Fruit fly (Drosophila melanogaster) whole organism, embryonic: ENCODE data around the gene c12.2.

ENCODE experiments used
- ATbp ChIP-seq: fragments of 200-800 bp; sonication (Bioruptor generic); optimal IDR thresholded peaks from 2 replicates; lab custom pipeline; 2017; ENCODE audit warnings: missing biosample characterization, mild to moderate bottlenecking, missing genetic modification characterization, missing genetic modification reagents
- BEAF-32 ChIP-seq: fragments of 200-800 bp; sonication (Bioruptor generic); optimal IDR thresholded peaks from 3 replicates; lab custom pipeline; 2017; ENCODE audit warnings: missing biosample characterization, missing genetic modification characterization, mild to moderate bottlenecking, moderate library complexity, missing genetic modification reagents
- Bdp1 ChIP-seq: fragments of 200-800 bp; sonication (Bioruptor generic); optimal IDR thresholded peaks from 3 replicates; lab custom pipeline; 2016; ENCODE audit warnings: missing biosample characterization, missing genetic modification characterization
- CG10565 ChIP-seq: fragments of 200-800 bp; sonication (Bioruptor generic); optimal IDR thresholded peaks from 3 replicates; lab custom pipeline; 2016; ENCODE audit warnings: missing biosample characterization, mild to moderate bottlenecking, missing genetic modification characterization
- CG10959 ChIP-seq: fragments of 200-800 bp; sonication (Bioruptor generic); IDR thresholded peaks from 2 replicates; pipeline ENCODE4 v1.3.6; 2022; ENCODE audit warnings: missing biosample characterization, missing genetic modification characterization
- CG11560 ChIP-seq: fragments of 200-800 bp; sonication (Bioruptor generic); IDR thresholded peaks from 3 replicates; pipeline ENCODE4 v1.3.6; 2022; ENCODE audit warnings: missing biosample characterization, missing genetic modification characterization
- CG12659 ChIP-seq: fragments of 200-800 bp; sonication (Bioruptor generic); optimal IDR thresholded peaks from 3 replicates; lab custom pipeline; 2017; ENCODE audit warnings: mild to moderate bottlenecking, missing biosample characterization, missing genetic modification reagents, missing genetic modification characterization
- CG15011 ChIP-seq: fragments of 200-800 bp; sonication (Bioruptor generic); optimal IDR thresholded peaks from 3 replicates; lab custom pipeline; 2018; ENCODE audit warnings: missing biosample characterization, mild to moderate bottlenecking, missing genetic modification characterization
- CG16815 ChIP-seq: fragments of 200-800 bp; sonication (Bioruptor generic); optimal IDR thresholded peaks from 3 replicates; lab custom pipeline; 2017; ENCODE audit warnings: missing biosample characterization, mild to moderate bottlenecking, missing genetic modification characterization
- CG17612 ChIP-seq: fragments of 200-800 bp; sonication (Bioruptor generic); IDR thresholded peaks from 2 replicates; pipeline ENCODE4 v1.3.6; 2022; ENCODE audit warnings: missing biosample characterization, missing genetic modification characterization
- CG2120 ChIP-seq: fragments of 200-800 bp; sonication (Bioruptor generic); optimal IDR thresholded peaks from 3 replicates; lab custom pipeline; 2016; ENCODE audit warnings: missing biosample characterization, missing genetic modification characterization
- CG3065 ChIP-seq: fragments of 200-800 bp; sonication (Bioruptor generic); optimal IDR thresholded peaks from 2 replicates; lab custom pipeline; 2016; ENCODE audit warnings: missing biosample characterization, missing genetic modification characterization
- CG3407 ChIP-seq: fragments of 200-800 bp; sonication (Bioruptor generic); optimal IDR thresholded peaks from 2 replicates; lab custom pipeline; 2018; ENCODE audit warnings: missing biosample characterization, mild to moderate bottlenecking, missing genetic modification characterization
- CG5245 ChIP-seq: fragments of 200-800 bp; sonication (Bioruptor generic); optimal IDR thresholded peaks from 3 replicates; lab custom pipeline; 2016; ENCODE audit warnings: missing biosample characterization, missing genetic modification characterization
- CG6791 ChIP-seq: fragments of 200-800 bp; sonication (Bioruptor generic); IDR thresholded peaks from 3 replicates; pipeline ENCODE4 v1.3.6; 2022; ENCODE audit warnings: missing biosample characterization, missing genetic modification characterization; ENCODE audit not compliant: partially characterized antibody
- CG7357 ChIP-seq: fragments of 200-800 bp; sonication (Bioruptor generic); IDR thresholded peaks from 3 replicates; pipeline ENCODE4 v1.3.6; 2022; ENCODE audit warnings: missing biosample characterization, missing genetic modification characterization
- CG7839 ChIP-seq: fragments of 200-800 bp; sonication (Bioruptor generic); optimal IDR thresholded peaks from 3 replicates; lab custom pipeline; 2018; ENCODE audit warnings: missing biosample characterization, mild to moderate bottlenecking, missing genetic modification characterization, moderate library complexity
- CG8359 ChIP-seq: fragments of 200-800 bp; sonication (Bioruptor generic); optimal IDR thresholded peaks from 2 replicates; lab custom pipeline; 2017; ENCODE audit warnings: missing biosample characterization, mild to moderate bottlenecking, missing genetic modification characterization, borderline replicate concordance
- CG8944 ChIP-seq: fragments of 200-800 bp; sonication (Bioruptor generic); optimal IDR thresholded peaks from 3 replicates; lab custom pipeline; 2016; ENCODE audit warnings: missing biosample characterization, missing genetic modification characterization
- CG9215 ChIP-seq: fragments of 200-800 bp; sonication (Bioruptor generic); IDR thresholded peaks from 2 replicates; pipeline ENCODE4 v1.3.6; 2022; ENCODE audit warnings: missing biosample characterization, missing genetic modification characterization
- CG9797 ChIP-seq: fragments of 200-800 bp; sonication (Bioruptor generic); optimal IDR thresholded peaks from 3 replicates; lab custom pipeline; 2018; ENCODE audit warnings: missing biosample characterization, mild to moderate bottlenecking, missing genetic modification characterization
- D ChIP-seq, 2 experiments: fragments of 200-800 bp in 1 of 2; fragments of >200 bp in 1 of 2; sonication (Bioruptor generic) in 1 of 2; optimal IDR thresholded peaks; 2 replicates in 1 of 2; 3 replicates in 1 of 2; lab custom pipeline; 2017; ENCODE audit warnings: mild to moderate bottlenecking in 1 of 2, missing biosample characterization in 1 of 2, missing genetic modification characterization in 1 of 2, missing genetic modification reagents in 1 of 2
- Deaf1 ChIP-seq: fragments of 200-800 bp; optimal IDR thresholded peaks from 3 replicates; lab custom pipeline; 2019; ENCODE audit warnings: missing biosample characterization, mild to moderate bottlenecking, missing genetic modification characterization, moderate library complexity
- Hand ChIP-seq: fragments of 200-800 bp; sonication (Bioruptor generic); optimal IDR thresholded peaks from 2 replicates; lab custom pipeline; 2017; ENCODE audit warnings: mild to moderate bottlenecking, missing biosample characterization, missing genetic modification reagents, missing genetic modification characterization
- Hey ChIP-seq: fragments of 200-800 bp; sonication (Bioruptor generic); optimal IDR thresholded peaks from 3 replicates; lab custom pipeline; 2018; ENCODE audit warnings: missing biosample characterization, mild to moderate bottlenecking, missing genetic modification characterization
- HmgD ChIP-seq: fragments of 200-800 bp; sonication (Bioruptor generic); optimal IDR thresholded peaks from 3 replicates; lab custom pipeline; 2016; ENCODE audit warnings: missing biosample characterization, missing genetic modification characterization
- Hr39 ChIP-seq: fragments of >200 bp; optimal IDR thresholded peaks from 2 replicates; lab custom pipeline; 2017
- Scr ChIP-seq: fragments of 200-800 bp; sonication (Bioruptor generic); IDR thresholded peaks from 2 replicates; pipeline ENCODE4 v1.3.6; 2022; ENCODE audit warnings: missing biosample characterization, missing genetic modification characterization; ENCODE audit not compliant: partially characterized antibody
- Stat92E ChIP-seq, 3 experiments: fragments of >200 bp in 2 of 3; fragments of 200-800 bp in 1 of 3; sonication (Bioruptor generic) in 1 of 3; optimal IDR thresholded peaks; 2 replicates each; lab custom pipeline; 2017 to 2019; ENCODE audit warnings: missing biosample characterization in 3 of 3, missing genetic modification characterization in 3 of 3, mild to moderate bottlenecking in 1 of 3, moderate library complexity in 1 of 3
- Taf1 ChIP-seq: fragments of 200-800 bp; sonication (Bioruptor generic); IDR thresholded peaks from 2 replicates; pipeline ENCODE4 v1.3.6; 2022; ENCODE audit warnings: missing biosample characterization, missing genetic modification characterization
- Trl ChIP-seq, 3 experiments: fragments of >200 bp in 2 of 3; fragments of 200-800 bp in 1 of 3; sonication (Bioruptor generic) in 1 of 3; optimal IDR thresholded peaks; 2 replicates in 1 of 3; 3 replicates in 2 of 3; lab custom pipeline; 2016 to 2017; ENCODE audit warnings: missing biosample characterization in 1 of 3, missing genetic modification characterization in 1 of 3
- al ChIP-seq: fragments of 200-800 bp; sonication (Bioruptor generic); IDR thresholded peaks from 2 replicates; pipeline ENCODE4 v1.3.6; 2022; ENCODE audit warnings: missing biosample characterization, missing genetic modification characterization
- ato ChIP-seq: fragments of 200-800 bp; sonication (Bioruptor generic); IDR thresholded peaks from 2 replicates; pipeline ENCODE4 v1.3.6; 2022; ENCODE audit warnings: missing biosample characterization, missing genetic modification characterization; ENCODE audit not compliant: partially characterized antibody
- caup ChIP-seq: fragments of 200-800 bp; sonication (Bioruptor generic); optimal IDR thresholded peaks from 3 replicates; lab custom pipeline; 2017; ENCODE audit warnings: missing biosample characterization, mild to moderate bottlenecking, missing genetic modification characterization, moderate library complexity; ENCODE audit not compliant: severe bottlenecking
- cg ChIP-seq: fragments of 200-800 bp; sonication (Bioruptor generic); optimal IDR thresholded peaks from 3 replicates; lab custom pipeline; 2019; ENCODE audit warnings: missing biosample characterization, mild to moderate bottlenecking, missing genetic modification characterization, moderate library complexity
- danr ChIP-seq: fragments of 200-800 bp; sonication (Bioruptor generic); IDR thresholded peaks from 2 replicates; pipeline ENCODE4 v1.3.6; 2022; ENCODE audit warnings: missing biosample characterization, missing genetic modification characterization
- hb ChIP-seq: fragments of 200-800 bp; sonication (Bioruptor generic); IDR thresholded peaks from 3 replicates; pipeline ENCODE4 v1.3.6; 2022; ENCODE audit warnings: missing biosample characterization, missing genetic modification characterization; ENCODE audit not compliant: partially characterized antibody
- insv ChIP-seq, 2 experiments: fragments of 200-800 bp; sonication (Bioruptor generic); optimal IDR thresholded peaks; 3 replicates each; lab custom pipeline; 2016 to 2018; ENCODE audit warnings: missing biosample characterization in 2 of 2, missing genetic modification characterization in 2 of 2
- inv ChIP-seq: fragments of 200-800 bp; sonication (Bioruptor generic); IDR thresholded peaks from 2 replicates; pipeline ENCODE4 v1.3.6; 2022; ENCODE audit warnings: missing biosample characterization, missing genetic modification characterization; ENCODE audit not compliant: partially characterized antibody
- jing ChIP-seq: fragments of 200-800 bp; sonication (Bioruptor generic); optimal IDR thresholded peaks from 2 replicates; lab custom pipeline; 2018; ENCODE audit warnings: missing biosample characterization, mild to moderate bottlenecking, missing genetic modification characterization
- knrl ChIP-seq: fragments of 200-800 bp; sonication (Bioruptor generic); IDR thresholded peaks from 3 replicates; pipeline ENCODE4 v1.3.6; 2022; ENCODE audit warnings: missing biosample characterization, missing genetic modification characterization; ENCODE audit not compliant: partially characterized antibody
- pita ChIP-seq: fragments of 200-800 bp; sonication (Bioruptor generic); optimal IDR thresholded peaks from 2 replicates; lab custom pipeline; 2017; ENCODE audit warnings: missing biosample characterization, mild to moderate bottlenecking, missing genetic modification characterization
- pum ChIP-seq: fragments of 200-800 bp; sonication (Bioruptor generic); optimal IDR thresholded peaks from 2 replicates; lab custom pipeline; 2016; ENCODE audit warnings: missing biosample characterization, missing genetic modification characterization
- rib ChIP-seq: fragments of 200-800 bp; sonication (Bioruptor generic); IDR thresholded peaks from 2 replicates; pipeline ENCODE4 v1.3.6; 2022; ENCODE audit warnings: missing biosample characterization, missing genetic modification characterization

The c12.2 gene

dm6 chrX:9355193-9355995 lies 36.2 kb downstream of the c12.2 start (continued):
- no peak for TF ChIP-seq ato
- TF ChIP-seq Stat92E (GFP tag; optimal IDR thresholded peaks at IDR 0.05; lab: Kevin White, UChicago), result no peak
- no peak for TF ChIP-seq Hand (GFP tag; lab: Kevin White, UChicago)

DNA sequence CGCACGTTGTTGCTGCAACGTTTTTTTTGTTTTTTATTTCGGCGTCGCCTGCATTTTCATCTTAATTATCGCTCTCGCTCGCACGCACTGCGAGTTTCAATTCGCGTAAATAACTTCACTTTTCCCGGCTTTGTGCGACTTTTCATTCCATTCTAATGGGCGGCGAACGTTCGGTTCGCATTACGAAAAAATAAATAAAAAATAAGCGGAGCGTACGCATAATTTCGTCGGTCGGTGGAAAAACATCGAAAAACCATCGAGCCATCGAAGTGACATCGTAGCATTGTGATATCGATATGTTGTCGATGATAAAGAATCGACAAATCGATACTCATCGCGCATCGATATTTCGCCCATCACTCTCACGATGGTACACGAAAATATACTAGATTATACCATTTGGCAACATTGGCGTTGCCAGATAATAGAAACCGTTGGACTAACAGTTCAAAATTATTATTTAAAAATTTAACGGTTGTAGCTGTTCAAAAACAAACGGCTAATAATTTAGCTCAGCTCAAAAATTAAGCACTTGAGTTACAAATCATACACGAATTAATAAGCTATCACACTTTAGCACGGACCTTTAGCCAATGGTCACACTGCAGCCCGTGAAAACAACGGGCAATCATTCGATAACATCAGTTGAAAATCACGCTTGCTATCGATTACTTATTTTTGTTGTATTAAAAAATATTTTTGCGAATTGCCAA lies 37.0 kb downstream of the c12.2 start, which contains the start of the genes Zdhhc8 and BCL7-like:
Zdhhc8 (minus strand) TSS at position 232 of the 713 bp plus-strand sequence.
BCL7-like (plus strand) TSS at position 639 of the 713 bp plus-strand sequence.
- peak; percentile 98 for TF ChIP-seq knrl (GFP tag; lab: Robert Waterston, UW)
- peak; percentile 45 for TF ChIP-seq pum (GFP tag; lab: Kevin White, UChicago)
- peak; percentile 97 for TF ChIP-seq CG11560 (tag; lab: Robert Waterston, UW)
- TF ChIP-seq Bdp1 (GFP tag; lab: Kevin White, UChicago), result peak; percentile 28
- TF ChIP-seq pita (GFP tag; lab: Kevin White, UChicago), result no peak
- peak; percentile 28 for TF ChIP-seq CG7839 (tag; lab: Kevin White, UChicago)
- no peak for TF ChIP-seq danr (GFP tag; lab: Robert Waterston, UW)
- peak; percentile 98 for TF ChIP-seq Scr
- TF ChIP-seq CG6791, result peak; percentile 98
- TF ChIP-seq CG7357 (GFP tag; lab: Robert Waterston, UW), result no peak
- no peak for TF ChIP-seq caup (GFP tag; lab: Kevin White, UChicago)
- no peak for TF ChIP-seq CG10959 (GFP tag; lab: Robert Waterston, UW)
- peak; percentile 39 for TF ChIP-seq CG9215 (GFP tag; lab: Robert Waterston, UW)
- TF ChIP-seq CG2120 (GFP tag; lab: Kevin White, UChicago), result peak; percentile 71
- no peak for TF ChIP-seq CG15011 (GFP tag; lab: Kevin White, UChicago)
- no peak for TF ChIP-seq jing (GFP tag; lab: Kevin White, UChicago)
- peak; percentile 99 for TF ChIP-seq BEAF-32
- peak; percentile 28 for TF ChIP-seq D (optimal IDR thresholded peaks at IDR 0.05; lab: Kevin White, UChicago)
- no peak for TF ChIP-seq D (GFP tag; optimal IDR thresholded peaks at IDR 0.05; lab: Kevin White, UChicago)
- TF ChIP-seq ATbp (GFP tag; lab: Kevin White, UChicago), result no peak
- peak; percentile 78 for TF ChIP-seq CG12659 (GFP tag; lab: Kevin White, UChicago)
- no peak for TF ChIP-seq HmgD
- 0 out of 2 replicates have a peak, but pooled peaks have one; percentile 40 for TF ChIP-seq al
- TF ChIP-seq CG5245 (GFP tag; lab: Kevin White, UChicago), result no peak
- peak; percentile 4 for TF ChIP-seq Deaf1
- TF ChIP-seq CG8359, result no peak
- TF ChIP-seq Trl (optimal IDR thresholded peaks at IDR 0.05; lab: Kevin White, UChicago), result no peak
- TF ChIP-seq Trl (GFP tag; optimal IDR thresholded peaks at IDR 0.05; lab: Kevin White, UChicago), result peak; percentile 9
- TF ChIP-seq rib (GFP tag; lab: Robert Waterston, UW), result no peak
- peak; percentile 92 for TF ChIP-seq CG9797
- TF ChIP-seq CG8944 (GFP tag; lab: Kevin White, UChicago), result peak; percentile 41
- no peak for TF ChIP-seq cg (GFP tag; lab: Kevin White, UChicago)
- peak; percentile 99 for TF ChIP-seq hb
- no peak for TF ChIP-seq Hr39 (lab: Kevin White, UChicago)
- TF ChIP-seq CG10565 (GFP tag; lab: Kevin White, UChicago), result no peak
- TF ChIP-seq CG3407 (GFP tag; lab: Kevin White, UChicago), result no peak
- no peak for TF ChIP-seq CG17612 (GFP tag; lab: Robert Waterston, UW)
- 0 out of 2 replicates have a peak, but pooled peaks have one; percentile 14 for TF ChIP-seq Taf1 (GFP tag; lab: Robert Waterston, UW)
- no peak for TF ChIP-seq CG16815 (GFP tag; lab: Kevin White, UChicago)
- peak; percentile 98 for TF ChIP-seq inv (GFP tag; lab: Robert Waterston, UW)
- TF ChIP-seq CG3065 (GFP tag; lab: Kevin White, UChicago), result no peak
- no peak for TF ChIP-seq Hey (tag; lab: Kevin White, UChicago)
- no peak for TF ChIP-seq insv (GFP tag; optimal IDR thresholded peaks at IDR 0.05; lab: Kevin White, UChicago)
